Fruit fly (Drosophila melanogaster): ENCODE data around the gene mmm.

dm6 chr3L:7572948-7573347 is 10.3 kb upstream of the mmm start:
- TF ChIP-seq CG7786 (GFP tag; optimal IDR thresholded peaks at IDR 0.05), result no peak
- TF ChIP-seq so (GFP tag; IDR thresholded peaks at IDR 0.05), result no peak
- TF ChIP-seq HHEX (GFP tag; optimal IDR thresholded peaks at IDR 0.05), result no peak
- TF ChIP-seq CG11398 (GFP tag; optimal IDR thresholded peaks at IDR 0.05), result no peak
- no peak for TF ChIP-seq lilli (GFP tag; optimal IDR thresholded peaks at IDR 0.05)
- TF ChIP-seq CkIIα-i1 (GFP tag; IDR thresholded peaks at IDR 0.05), result no peak

Data from whole organism, embryonic.